Worm (Caenorhabditis elegans) whole organism, late embryonic: Measurements from ENCODE around the gene pcp-4.

Experiments
- K09A11.1 ChIP-seq: sonication (generic microtip); optimal IDR thresholded peaks from 2 replicates; lab custom pipeline; 2017; ENCODE audit warnings: antibody characterized with exemption, mild to moderate bottlenecking, missing genetic modification characterization, missing compliant biosample characterization; ENCODE audit not compliant: insufficient read depth
- ceh-18 ChIP-seq: sonication (generic microtip); optimal IDR thresholded peaks from 2 replicates; lab custom pipeline; 2016; ENCODE audit warnings: missing genetic modification characterization, missing compliant biosample characterization
- ceh-9 ChIP-seq: sonication (generic microtip); optimal IDR thresholded peaks from 2 replicates; lab custom pipeline; 2016; ENCODE audit warnings: mild to moderate bottlenecking, missing genetic modification characterization, inconsistent platforms, missing compliant biosample characterization
- fkh-6 ChIP-seq: sonication (generic microtip); optimal IDR thresholded peaks from 2 replicates; lab custom pipeline; 2016; ENCODE audit warnings: missing genetic modification characterization, missing compliant biosample characterization

- TF ChIP-seq ceh-9 (no peak), fkh-6 (tag; lab: Kevin White, UChicago) (no peak), K09A11.1 (tag; lab: Kevin White, UChicago) (no peak), ceh-18 (tag; lab: Kevin White, UChicago) (no peak)
These were observed 29.8 kb downstream of the pcp-4 start, which contains the start of gene Y116F11B.2 for ce11 chrV:19801033-19801432.
